Worm (Caenorhabditis elegans) whole organism, L2 larva: Measurements from ENCODE around the gene T19H12.6.

Source experiments
- C34F6.9 ChIP-seq: fragments of 150-350 bp; optimal IDR thresholded peaks from 2 replicates; lab custom pipeline; 2014; ENCODE audit warnings: missing biosample characterization, missing genetic modification characterization
- F13H6.1 ChIP-seq: sonication (generic microtip); optimal IDR thresholded peaks from 2 replicates; lab custom pipeline; 2016; ENCODE audit warnings: missing genetic modification characterization, missing compliant biosample characterization
- Y55F3AM.14 ChIP-seq: fragments of 200-800 bp; sonication (Bioruptor generic); optimal IDR thresholded peaks from 2 replicates; lab custom pipeline; 2018; ENCODE audit warnings: mild to moderate bottlenecking, missing genetic modification characterization, missing compliant biosample characterization
- alr-1 ChIP-seq: fragments of 150-350 bp; optimal IDR thresholded peaks from 2 replicates; lab custom pipeline; 2014; ENCODE audit warnings: missing biosample characterization, missing genetic modification characterization
- aly-2 ChIP-seq: fragments of 150-350 bp; optimal IDR thresholded peaks from 2 replicates; lab custom pipeline; 2014; ENCODE audit warnings: missing biosample characterization, missing genetic modification characterization
- ama-1 ChIP-seq: fragments of 150-350 bp; optimal IDR thresholded peaks from 2 replicates; lab custom pipeline; 2018; ENCODE audit warnings: inconsistent platforms
- blmp-1 ChIP-seq: sonication (generic microtip); optimal IDR thresholded peaks from 2 replicates; lab custom pipeline; 2017; ENCODE audit warnings: missing genetic modification characterization, mild to moderate bottlenecking, missing compliant biosample characterization, antibody characterized with exemption, moderate library complexity; ENCODE audit not compliant: insufficient read depth
- ceh-16 ChIP-seq: fragments of 150-350 bp; optimal IDR thresholded peaks from 2 replicates; lab custom pipeline; 2014; ENCODE audit warnings: missing biosample characterization, missing genetic modification characterization
- ceh-82 ChIP-seq: fragments of 150-350 bp; optimal IDR thresholded peaks from 2 replicates; lab custom pipeline; 2014; ENCODE audit warnings: missing biosample characterization, missing genetic modification characterization
- dmd-4 ChIP-seq: sonication (generic microtip); optimal IDR thresholded peaks from 2 replicates; lab custom pipeline; 2017; ENCODE audit warnings: missing biosample characterization, missing genetic modification characterization
- elt-3 ChIP-seq: sonication (generic microtip); optimal IDR thresholded peaks from 2 replicates; lab custom pipeline; 2017; ENCODE audit warnings: missing biosample characterization, missing genetic modification characterization
- fos-1 ChIP-seq: fragments of 150-350 bp; optimal IDR thresholded peaks from 2 replicates; lab custom pipeline; 2014; ENCODE audit warnings: missing biosample characterization, missing genetic modification characterization
- gmeb-1 ChIP-seq: fragments of 150-350 bp; optimal IDR thresholded peaks from 2 replicates; lab custom pipeline; 2014; ENCODE audit warnings: missing biosample characterization, missing genetic modification characterization
- lin-39 ChIP-seq: fragments of 150-350 bp; optimal IDR thresholded peaks from 2 replicates; lab custom pipeline; 2014; ENCODE audit warnings: missing biosample characterization, missing genetic modification reagents, missing genetic modification characterization
- lsy-2 ChIP-seq, 2 experiments: fragments of 150-350 bp in 1 of 2; sonication (generic microtip) in 1 of 2; optimal IDR thresholded peaks; 2 replicates each; lab custom pipeline; 2014 to 2017; ENCODE audit warnings: missing biosample characterization in 2 of 2, missing genetic modification characterization in 2 of 2
- mbf-1 ChIP-seq: sonication (generic microtip); optimal IDR thresholded peaks from 2 replicates; lab custom pipeline; 2017; ENCODE audit warnings: missing biosample characterization, missing genetic modification characterization
- mdl-1 ChIP-seq, 2 experiments: fragments of 150-350 bp in 1 of 2; sonication (generic microtip) in 1 of 2; optimal IDR thresholded peaks; 2 replicates each; lab custom pipeline; 2017; ENCODE audit warnings: missing biosample characterization in 2 of 2, missing genetic modification characterization in 2 of 2
- nhr-11 ChIP-seq: fragments of 150-350 bp; optimal IDR thresholded peaks from 2 replicates; lab custom pipeline; 2014; ENCODE audit warnings: missing biosample characterization, missing genetic modification characterization
- nhr-12 ChIP-seq: fragments of 150-350 bp; optimal IDR thresholded peaks from 2 replicates; lab custom pipeline; 2014; ENCODE audit warnings: missing biosample characterization, missing genetic modification characterization
- nhr-129 ChIP-seq: fragments of 150-350 bp; optimal IDR thresholded peaks from 2 replicates; lab custom pipeline; 2014; ENCODE audit warnings: missing biosample characterization, missing genetic modification characterization
- nhr-21 ChIP-seq: fragments of 150-350 bp; optimal IDR thresholded peaks from 2 replicates; lab custom pipeline; 2014; ENCODE audit warnings: missing biosample characterization, missing genetic modification characterization
- nhr-23 ChIP-seq: fragments of 150-350 bp; optimal IDR thresholded peaks from 2 replicates; lab custom pipeline; 2014; ENCODE audit warnings: missing biosample characterization, missing genetic modification reagents, missing genetic modification characterization
- nhr-237 ChIP-seq: fragments of 150-350 bp; optimal IDR thresholded peaks from 2 replicates; lab custom pipeline; 2014; ENCODE audit warnings: missing biosample characterization, missing genetic modification characterization
- nhr-25 ChIP-seq: fragments of 150-350 bp; sonication (generic microtip); optimal IDR thresholded peaks from 3 replicates; lab custom pipeline; 2014; ENCODE audit warnings: missing biosample characterization, missing genetic modification characterization
- nhr-6 ChIP-seq: fragments of 150-350 bp; optimal IDR thresholded peaks from 2 replicates; lab custom pipeline; 2014; ENCODE audit warnings: missing biosample characterization, missing genetic modification characterization
- nhr-77 ChIP-seq: fragments of 150-350 bp; optimal IDR thresholded peaks from 2 replicates; lab custom pipeline; 2014; ENCODE audit warnings: missing biosample characterization, missing genetic modification characterization
- peb-1 ChIP-seq: fragments of 150-350 bp; optimal IDR thresholded peaks from 2 replicates; lab custom pipeline; 2014; ENCODE audit warnings: missing biosample characterization, missing genetic modification characterization
- skn-1 ChIP-seq: sonication (generic microtip); optimal IDR thresholded peaks from 2 replicates; lab custom pipeline; 2017; ENCODE audit warnings: missing biosample characterization, missing genetic modification characterization
- sma-3 ChIP-seq: sonication (generic microtip); optimal IDR thresholded peaks from 2 replicates; lab custom pipeline; 2016; ENCODE audit warnings: missing genetic modification reagents, missing genetic modification characterization, missing compliant biosample characterization
- sma-9 ChIP-seq, 2 experiments: fragments of 150-350 bp in 1 of 2; sonication (generic microtip) in 1 of 2; optimal IDR thresholded peaks; 2 replicates each; lab custom pipeline; 2014 to 2016; ENCODE audit warnings: missing genetic modification characterization in 2 of 2, mild to moderate bottlenecking in 1 of 2, missing biosample characterization in 1 of 2, missing compliant biosample characterization in 1 of 2, missing genetic modification reagents in 1 of 2, moderate library complexity in 1 of 2
- snpc-4 ChIP-seq: fragments of 150-350 bp; optimal IDR thresholded peaks from 2 replicates; lab custom pipeline; 2014; ENCODE audit warnings: missing biosample characterization, missing genetic modification characterization
- unc-39 ChIP-seq: fragments of 150-350 bp; optimal IDR thresholded peaks from 2 replicates; lab custom pipeline; 2014; ENCODE audit warnings: missing biosample characterization, missing genetic modification characterization
- unc-55 ChIP-seq: fragments of 150-350 bp; sonication (generic microtip); optimal IDR thresholded peaks from 3 replicates; lab custom pipeline; 2014; ENCODE audit warnings: missing biosample characterization, missing genetic modification reagents, missing genetic modification characterization
- unc-62 ChIP-seq: fragments of 150-350 bp; optimal IDR thresholded peaks from 2 replicates; lab custom pipeline; 2014; ENCODE audit warnings: missing biosample characterization, missing genetic modification reagents, missing genetic modification characterization
- zag-1 ChIP-seq: fragments of 150-350 bp; optimal IDR thresholded peaks from 2 replicates; lab custom pipeline; 2014; ENCODE audit warnings: missing biosample characterization, missing genetic modification characterization
- ztf-1 ChIP-seq: fragments of 200-800 bp; sonication (Bioruptor generic); conservative IDR thresholded peaks from 2 replicates; pipeline ENCODE4 v1.3.6; 2022; ENCODE audit warnings: missing genetic modification characterization, missing compliant biosample characterization
- ztf-4 ChIP-seq: fragments of 150-350 bp; optimal IDR thresholded peaks from 2 replicates; lab custom pipeline; 2014; ENCODE audit warnings: missing biosample characterization, missing genetic modification characterization

The T19H12.6 gene

ce11 chrV:4860525-4860924, 17.0 kb downstream of the T19H12.6 start:
- TF ChIP-seq alr-1 (tag; lab: Kevin White, UChicago) = no peak
- no peak for TF ChIP-seq mbf-1 (tag; lab: Kevin White, UChicago)
- TF ChIP-seq nhr-129 = peak; percentile 51
- peak; percentile 42 for TF ChIP-seq unc-55 (GFP tag; lab: Kevin White, UChicago)
- TF ChIP-seq mdl-1 (tag; optimal IDR thresholded peaks at IDR 0.05; lab: Kevin White, UChicago) = no peak
- peak in 1 of 2 experiments; percentile 45 for TF ChIP-seq lsy-2 (tag; optimal IDR thresholded peaks at IDR 0.05; lab: Kevin White, UChicago)

ce11 chrV:4857561-4857960, 19.9 kb downstream of the T19H12.6 start:
- no peak for TF ChIP-seq nhr-12 (tag; lab: Kevin White, UChicago)
- TF ChIP-seq ceh-16 = no peak
- no peak for TF ChIP-seq blmp-1 (tag; lab: Kevin White, UChicago)
- TF ChIP-seq unc-55 (GFP tag; lab: Kevin White, UChicago) = no peak
- no peak for TF ChIP-seq ztf-1 (GFP tag; lab: Robert Waterston, UW)
- TF ChIP-seq aly-2 (tag; lab: Kevin White, UChicago) = no peak

- TF ChIP-seq nhr-6 (no peak), nhr-129 (no peak), dmd-4 (no peak), snpc-4 (no peak), nhr-23 (tag; lab: Kevin White, UChicago) (no peak)
- TF ChIP-seq, all 48 proteins: peak for 0
Measured at ce11 chrV:4851969-4852368, 25.5 kb downstream of the T19H12.6 start.

- no peak for TF ChIP-seq peb-1
- no peak for TF ChIP-seq ceh-82 (tag; lab: Kevin White, UChicago)
- no peak for TF ChIP-seq mbf-1 (tag; lab: Kevin White, UChicago)
- TF ChIP-seq dmd-4 = no peak
- TF ChIP-seq zag-1 (tag; lab: Kevin White, UChicago) = no peak
- TF ChIP-seq nhr-237 (tag; lab: Kevin White, UChicago) = no peak
- TF ChIP-seq ama-1 = no peak
- no peak for TF ChIP-seq nhr-25 (tag; lab: Kevin White, UChicago)
- no peak for TF ChIP-seq sma-9 (GFP tag; optimal IDR thresholded peaks at IDR 0.05; lab: Kevin White, UChicago)
- TF ChIP-seq sma-9 (tag; optimal IDR thresholded peaks at IDR 0.05; lab: Kevin White, UChicago) = no peak
- no peak for TF ChIP-seq unc-62 (GFP tag; lab: Kevin White, UChicago)
- TF ChIP-seq Y55F3AM.14 (GFP tag; lab: Kevin White, UChicago) = no peak
- no peak for TF ChIP-seq snpc-4
Measured at ce11 chrV:4851138-4851537, 26.3 kb downstream of the T19H12.6 start, which contains the start of gene nex-4. TSS of gene nex-4 (plus strand) at chrV:4851438.

ce11 chrV:4850446-4850845, 27.0 kb downstream of the T19H12.6 start:
- no peak for TF ChIP-seq ztf-4
- TF ChIP-seq skn-1 (tag; lab: Kevin White, UChicago) = no peak
- TF ChIP-seq peb-1 = no peak
- TF ChIP-seq ama-1 = no peak
- no peak for TF ChIP-seq blmp-1 (tag; lab: Kevin White, UChicago)
- no peak for TF ChIP-seq unc-39 (tag; lab: Kevin White, UChicago)
- no peak for TF ChIP-seq lin-39 (tag; lab: Kevin White, UChicago)
- no peak for TF ChIP-seq nhr-12 (tag; lab: Kevin White, UChicago)

ce11 chrV:4847424-4847823, 30.1 kb downstream of the T19H12.6 start, which contains the start of gene abhd-5.1:
TSS of gene abhd-5.1 (plus strand) at chrV:4847653.
- no peak for TF ChIP-seq unc-55 (GFP tag; lab: Kevin White, UChicago)
- TF ChIP-seq gmeb-1 (tag; lab: Kevin White, UChicago) = peak; percentile 19
- no peak for TF ChIP-seq peb-1
- no peak for TF ChIP-seq F13H6.1 (tag; lab: Kevin White, UChicago)
- peak; percentile 21 for TF ChIP-seq fos-1 (tag; lab: Kevin White, UChicago)
- no peak for TF ChIP-seq elt-3
- no peak for TF ChIP-seq sma-3 (GFP tag; lab: Kevin White, UChicago)
- no peak for TF ChIP-seq unc-39 (tag; lab: Kevin White, UChicago)
- TF ChIP-seq nhr-11 (tag; lab: Kevin White, UChicago) = no peak
- peak; percentile 29 for TF ChIP-seq skn-1 (tag; lab: Kevin White, UChicago)
- TF ChIP-seq Y55F3AM.14 (GFP tag; lab: Kevin White, UChicago) = no peak
- TF ChIP-seq nhr-77 = no peak
- TF ChIP-seq sma-9 (GFP tag; optimal IDR thresholded peaks at IDR 0.05; lab: Kevin White, UChicago) = peak; percentile 12
- no peak for TF ChIP-seq sma-9 (tag; optimal IDR thresholded peaks at IDR 0.05; lab: Kevin White, UChicago)
- TF ChIP-seq unc-62 (GFP tag; lab: Kevin White, UChicago) = no peak
- no peak for TF ChIP-seq ceh-82 (tag; lab: Kevin White, UChicago)
- TF ChIP-seq nhr-21 (tag; lab: Kevin White, UChicago) = no peak
- no peak for TF ChIP-seq mbf-1 (tag; lab: Kevin White, UChicago)
- peak; percentile 43 for TF ChIP-seq C34F6.9 (tag; lab: Kevin White, UChicago)
- no peak for TF ChIP-seq lsy-2 (tag; optimal IDR thresholded peaks at IDR 0.05; lab: Kevin White, UChicago)
- TF ChIP-seq ztf-4 = no peak
